Fruit fly (Drosophila melanogaster) whole organism, embryonic: ENCODE results near the gene CG1840.
A peak's percentile ranks its signal among the peaks of the same experiment; 100 is the strongest.

Experiments used
- ATbp ChIP-seq: fragments of 200-800 bp; sonication (Bioruptor generic); optimal IDR thresholded peaks from 2 replicates; lab custom pipeline; 2017; ENCODE audit warnings: missing biosample characterization, mild to moderate bottlenecking, missing genetic modification characterization, missing genetic modification reagents
- Abd-B ChIP-seq: fragments of 200-800 bp; sonication (Bioruptor generic); optimal IDR thresholded peaks from 2 replicates; lab custom pipeline; 2018; ENCODE audit warnings: missing biosample characterization, mild to moderate bottlenecking, missing genetic modification characterization, moderate library complexity
- Atf3 ChIP-seq: fragments of 200-800 bp; sonication (Bioruptor generic); optimal IDR thresholded peaks from 3 replicates; lab custom pipeline; 2016; ENCODE audit warnings: missing biosample characterization, missing genetic modification characterization
- BtbVII ChIP-seq: fragments of 200-800 bp; sonication (Bioruptor generic); optimal IDR thresholded peaks from 3 replicates; lab custom pipeline; 2017; ENCODE audit warnings: missing biosample characterization, mild to moderate bottlenecking, missing genetic modification characterization
- CG10274 ChIP-seq: fragments of 200-800 bp; sonication (Bioruptor generic); optimal IDR thresholded peaks from 3 replicates; lab custom pipeline; 2017; ENCODE audit warnings: missing biosample characterization, mild to moderate bottlenecking, missing genetic modification characterization
- CG10979 ChIP-seq: fragments of 200-800 bp; sonication (Bioruptor generic); optimal IDR thresholded peaks from 2 replicates; lab custom pipeline; 2018; ENCODE audit warnings: missing biosample characterization, mild to moderate bottlenecking, missing genetic modification characterization, moderate library complexity
- CG13775 ChIP-seq: fragments of 200-800 bp; sonication (Bioruptor generic); optimal IDR thresholded peaks from 3 replicates; lab custom pipeline; 2017; ENCODE audit warnings: missing biosample characterization, mild to moderate bottlenecking, missing genetic modification characterization
- CG14014 ChIP-seq: fragments of 200-800 bp; sonication (Bioruptor generic); IDR thresholded peaks from 2 replicates; pipeline ENCODE4 v1.3.6; 2022; ENCODE audit warnings: missing biosample characterization, missing genetic modification characterization
- CG14667 ChIP-seq: fragments of 200-800 bp; sonication (Bioruptor generic); IDR thresholded peaks from 2 replicates; pipeline ENCODE4 v1.3.6; 2022; ENCODE audit warnings: missing biosample characterization, missing genetic modification characterization
- CG18262 ChIP-seq: fragments of 200-800 bp; optimal IDR thresholded peaks from 3 replicates; lab custom pipeline; 2019; ENCODE audit warnings: missing biosample characterization, mild to moderate bottlenecking, missing genetic modification characterization, moderate library complexity
- CG18476 ChIP-seq: fragments of 200-800 bp; sonication (Bioruptor generic); optimal IDR thresholded peaks from 2 replicates; lab custom pipeline; 2016; ENCODE audit warnings: missing biosample characterization, mild to moderate bottlenecking, missing genetic modification characterization
- CG2129 ChIP-seq: fragments of 200-800 bp; sonication (Bioruptor generic); IDR thresholded peaks from 2 replicates; pipeline ENCODE4 v1.3.6; 2022; ENCODE audit warnings: missing biosample characterization, missing genetic modification characterization; ENCODE audit not compliant: partially characterized antibody
- CG3163 ChIP-seq: fragments of 200-800 bp; sonication (Bioruptor generic); optimal IDR thresholded peaks from 3 replicates; lab custom pipeline; 2016; ENCODE audit warnings: missing biosample characterization, missing genetic modification characterization
- CG32767 ChIP-seq: fragments of 200-800 bp; sonication (Bioruptor generic); IDR thresholded peaks from 2 replicates; pipeline ENCODE4 v1.3.6; 2022; ENCODE audit warnings: missing biosample characterization, missing genetic modification characterization
- CG3407 ChIP-seq: fragments of 200-800 bp; sonication (Bioruptor generic); optimal IDR thresholded peaks from 2 replicates; lab custom pipeline; 2018; ENCODE audit warnings: missing biosample characterization, mild to moderate bottlenecking, missing genetic modification characterization
- CG3847 ChIP-seq: fragments of 200-800 bp; sonication (Bioruptor generic); IDR thresholded peaks from 2 replicates; pipeline ENCODE4 v1.3.6; 2022; ENCODE audit warnings: missing biosample characterization, missing genetic modification characterization
- CG3995 ChIP-seq: fragments of 200-800 bp; sonication (Bioruptor generic); optimal IDR thresholded peaks from 3 replicates; lab custom pipeline; 2016; ENCODE audit warnings: missing biosample characterization, missing genetic modification characterization
- CG7745 ChIP-seq: fragments of 200-800 bp; sonication (Bioruptor generic); optimal IDR thresholded peaks from 2 replicates; lab custom pipeline; 2018; ENCODE audit warnings: missing biosample characterization, mild to moderate bottlenecking, missing genetic modification characterization, moderate library complexity
- CG7839 ChIP-seq: fragments of 200-800 bp; sonication (Bioruptor generic); optimal IDR thresholded peaks from 3 replicates; lab custom pipeline; 2018; ENCODE audit warnings: missing biosample characterization, mild to moderate bottlenecking, missing genetic modification characterization, moderate library complexity
- CG8388 ChIP-seq: fragments of 200-800 bp; sonication (Bioruptor generic); optimal IDR thresholded peaks from 2 replicates; lab custom pipeline; 2019; ENCODE audit warnings: missing biosample characterization, mild to moderate bottlenecking, missing genetic modification characterization, moderate library complexity
- CG9215 ChIP-seq: fragments of 200-800 bp; sonication (Bioruptor generic); IDR thresholded peaks from 2 replicates; pipeline ENCODE4 v1.3.6; 2022; ENCODE audit warnings: missing biosample characterization, missing genetic modification characterization
- D ChIP-seq, 2 experiments: fragments of 200-800 bp in 1 of 2; fragments of >200 bp in 1 of 2; sonication (Bioruptor generic) in 1 of 2; optimal IDR thresholded peaks; 2 replicates in 1 of 2; 3 replicates in 1 of 2; lab custom pipeline; 2017; ENCODE audit warnings: mild to moderate bottlenecking in 1 of 2, missing biosample characterization in 1 of 2, missing genetic modification characterization in 1 of 2, missing genetic modification reagents in 1 of 2
- H15 ChIP-seq: fragments of 200-800 bp; sonication (Bioruptor generic); IDR thresholded peaks from 3 replicates; pipeline ENCODE4 v1.3.6; 2022; ENCODE audit warnings: missing biosample characterization, missing genetic modification characterization
- HLH54F ChIP-seq: fragments of 200-800 bp; sonication (Bioruptor generic); optimal IDR thresholded peaks from 3 replicates; lab custom pipeline; 2016; ENCODE audit warnings: missing biosample characterization, missing genetic modification characterization
- Meics ChIP-seq: fragments of 200-800 bp; sonication (Bioruptor generic); optimal IDR thresholded peaks from 2 replicates; lab custom pipeline; 2017; ENCODE audit warnings: missing biosample characterization, mild to moderate bottlenecking, missing genetic modification characterization
- NC2β ChIP-seq: fragments of 200-800 bp; sonication (Bioruptor generic); optimal IDR thresholded peaks from 2 replicates; lab custom pipeline; 2016; ENCODE audit warnings: missing biosample characterization, missing genetic modification characterization
- Neu2 ChIP-seq: fragments of 200-800 bp; sonication (Bioruptor generic); optimal IDR thresholded peaks from 3 replicates; lab custom pipeline; 2016; ENCODE audit warnings: missing biosample characterization, missing genetic modification characterization, borderline replicate concordance
- Nf-YA ChIP-seq: fragments of 200-800 bp; sonication (Bioruptor generic); IDR thresholded peaks from 2 replicates; pipeline ENCODE4 v1.3.6; 2022; ENCODE audit warnings: missing biosample characterization, missing genetic modification characterization
- Pdp1 ChIP-seq, 2 experiments: fragments of 200-800 bp; sonication (Bioruptor generic); optimal IDR thresholded peaks; 3 replicates each; lab custom pipeline; 2016; ENCODE audit warnings: missing biosample characterization in 2 of 2, missing genetic modification characterization in 2 of 2, mild to moderate bottlenecking in 1 of 2, moderate library complexity in 1 of 2
- Rfx ChIP-seq: fragments of 200-800 bp; sonication (Bioruptor generic); IDR thresholded peaks from 2 replicates; pipeline ENCODE4 v1.3.6; 2022; ENCODE audit warnings: missing biosample characterization, missing genetic modification characterization
- Side ChIP-seq: fragments of 200-800 bp; sonication (Bioruptor generic); optimal IDR thresholded peaks from 2 replicates; lab custom pipeline; 2016; ENCODE audit warnings: missing biosample characterization, missing genetic modification characterization
- Ssrp ChIP-seq: fragments of 200-800 bp; sonication (Bioruptor generic); optimal IDR thresholded peaks from 2 replicates; lab custom pipeline; 2018; ENCODE audit warnings: missing biosample characterization, mild to moderate bottlenecking, missing genetic modification characterization, moderate library complexity
- Taf1 ChIP-seq: fragments of 200-800 bp; sonication (Bioruptor generic); IDR thresholded peaks from 2 replicates; pipeline ENCODE4 v1.3.6; 2022; ENCODE audit warnings: missing biosample characterization, missing genetic modification characterization
- Usf ChIP-seq: fragments of 200-800 bp; sonication (Bioruptor generic); optimal IDR thresholded peaks from 2 replicates; lab custom pipeline; 2017; ENCODE audit warnings: missing genotype, missing biosample characterization, missing genetic modification characterization
- btn ChIP-seq: fragments of 200-800 bp; sonication (Bioruptor generic); optimal IDR thresholded peaks from 2 replicates; lab custom pipeline; 2016; ENCODE audit warnings: missing biosample characterization, missing genetic modification characterization
- cato ChIP-seq: fragments of 200-800 bp; sonication (Bioruptor generic); optimal IDR thresholded peaks from 2 replicates; lab custom pipeline; 2016; ENCODE audit warnings: missing biosample characterization, missing genetic modification characterization, borderline replicate concordance
- crc ChIP-seq: fragments of 200-800 bp; sonication (Bioruptor generic); optimal IDR thresholded peaks from 2 replicates; lab custom pipeline; 2016; ENCODE audit warnings: missing biosample characterization, missing genetic modification characterization
- dm ChIP-seq: fragments of 200-800 bp; sonication (Bioruptor generic); optimal IDR thresholded peaks from 3 replicates; lab custom pipeline; 2016; ENCODE audit warnings: missing biosample characterization, missing genetic modification characterization
- dmrt11E ChIP-seq: fragments of 200-800 bp; sonication (Bioruptor generic); optimal IDR thresholded peaks from 3 replicates; lab custom pipeline; 2018; ENCODE audit warnings: missing biosample characterization, mild to moderate bottlenecking, missing genetic modification characterization, moderate library complexity
- en ChIP-seq: fragments of 200-800 bp; sonication (Bioruptor generic); optimal IDR thresholded peaks from 2 replicates; lab custom pipeline; 2016; ENCODE audit warnings: missing biosample characterization, missing genetic modification characterization
- fd3F ChIP-seq: fragments of 200-800 bp; sonication (Bioruptor generic); optimal IDR thresholded peaks from 2 replicates; lab custom pipeline; 2018; ENCODE audit warnings: missing biosample characterization, mild to moderate bottlenecking, missing genetic modification characterization, moderate library complexity
- her ChIP-seq: fragments of 200-800 bp; sonication (Bioruptor generic); optimal IDR thresholded peaks from 2 replicates; lab custom pipeline; 2016; ENCODE audit warnings: missing biosample characterization, missing genetic modification characterization
- kah ChIP-seq: fragments of 200-800 bp; sonication (Bioruptor generic); optimal IDR thresholded peaks from 2 replicates; lab custom pipeline; 2018; ENCODE audit warnings: missing biosample characterization, mild to moderate bottlenecking, missing genetic modification characterization
- mirr ChIP-seq: fragments of 200-800 bp; sonication (Bioruptor generic); optimal IDR thresholded peaks from 3 replicates; lab custom pipeline; 2018; ENCODE audit warnings: missing biosample characterization, mild to moderate bottlenecking, missing genetic modification characterization
- onecut ChIP-seq: fragments of 200-800 bp; sonication (Bioruptor generic); IDR thresholded peaks from 2 replicates; pipeline ENCODE4 v1.3.6; 2022; ENCODE audit warnings: missing biosample characterization, missing genetic modification characterization
- p53 ChIP-seq: fragments of 200-800 bp; sonication (Bioruptor generic); optimal IDR thresholded peaks from 2 replicates; lab custom pipeline; 2016; ENCODE audit warnings: missing biosample characterization, missing genetic modification characterization
- pita ChIP-seq: fragments of 200-800 bp; sonication (Bioruptor generic); optimal IDR thresholded peaks from 2 replicates; lab custom pipeline; 2017; ENCODE audit warnings: missing biosample characterization, mild to moderate bottlenecking, missing genetic modification characterization
- sisA ChIP-seq: fragments of 200-800 bp; sonication (Bioruptor generic); IDR thresholded peaks from 2 replicates; pipeline ENCODE4 v1.3.6; 2022; ENCODE audit warnings: missing biosample characterization, missing genetic modification characterization
- stc ChIP-seq: fragments of 200-800 bp; sonication (Bioruptor generic); IDR thresholded peaks from 2 replicates; pipeline ENCODE4 v1.3.6; 2022; ENCODE audit warnings: missing biosample characterization, missing genetic modification characterization
- sug ChIP-seq: fragments of 200-800 bp; optimal IDR thresholded peaks from 2 replicates; lab custom pipeline; 2019; ENCODE audit warnings: missing biosample characterization, mild to moderate bottlenecking, missing genetic modification characterization, moderate library complexity

Gene CG1840

DNA sequence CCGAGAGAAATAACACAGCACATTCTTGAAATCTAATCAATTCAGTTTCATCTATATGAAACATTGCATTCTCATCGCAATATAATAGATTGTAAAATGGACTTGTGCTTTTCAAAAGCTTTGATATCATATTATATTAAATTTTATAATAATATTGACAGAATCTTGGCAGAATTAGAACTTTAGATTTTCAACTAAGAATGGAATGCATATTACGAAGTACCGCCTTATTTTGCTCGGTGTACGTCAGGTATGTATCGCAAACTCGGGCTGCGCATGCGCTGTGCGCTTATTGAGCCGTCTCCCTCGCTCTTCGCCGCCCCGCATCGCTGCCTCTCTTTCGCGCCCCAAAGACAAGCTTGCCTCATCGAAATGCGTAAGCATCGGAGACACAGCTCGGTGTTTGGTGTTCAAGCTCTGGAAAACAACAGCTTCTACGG is 27.0 kb downstream of the CG1840 start (continued):
- TF ChIP-seq CG14667 (GFP tag; lab: Robert Waterston, UW): peak; percentile 78
- peak; percentile 76; the same call in 2 of the 3 replicates for TF ChIP-seq H15 (GFP tag; lab: Robert Waterston, UW)
- TF ChIP-seq p53 (GFP tag; lab: Kevin White, UChicago): no peak
- peak; percentile 95 for TF ChIP-seq CG7839
- TF ChIP-seq CG13775 (GFP tag; lab: Kevin White, UChicago): peak; percentile 90
- TF ChIP-seq CG9215 (GFP tag; lab: Robert Waterston, UW): peak; percentile 84
- TF ChIP-seq Ssrp (tag; lab: Kevin White, UChicago): peak; percentile 93
- peak; percentile 59; the same call in 1 of the 2 replicates for TF ChIP-seq Taf1 (GFP tag; lab: Robert Waterston, UW)
- TF ChIP-seq pita (GFP tag; lab: Kevin White, UChicago): no peak
- peak; percentile 85 for TF ChIP-seq fd3F (GFP tag; lab: Kevin White, UChicago)
- TF ChIP-seq NC2β: no peak
- TF ChIP-seq her (GFP tag; lab: Kevin White, UChicago): no peak
- TF ChIP-seq dm: no peak
- peak; percentile 90 for TF ChIP-seq Meics (GFP tag; lab: Kevin White, UChicago)
- TF ChIP-seq CG10979 (tag; lab: Kevin White, UChicago): peak; percentile 95
- TF ChIP-seq Atf3 (GFP tag; lab: Kevin White, UChicago): no peak
- no peak for TF ChIP-seq btn
- peak; percentile 92 for TF ChIP-seq Abd-B (GFP tag; lab: Kevin White, UChicago)
- peak; percentile 79 for TF ChIP-seq onecut
- no peak for TF ChIP-seq CG3163 (GFP tag; lab: Kevin White, UChicago)
- no peak for TF ChIP-seq Neu2 (GFP tag; lab: Kevin White, UChicago)
- peak; percentile 87 for TF ChIP-seq Usf (GFP tag; lab: Kevin White, UChicago)
- TF ChIP-seq en (GFP tag; lab: Kevin White, UChicago): no peak
- TF ChIP-seq crc (GFP tag; lab: Kevin White, UChicago): no peak
- TF ChIP-seq CG8388 (GFP tag; lab: Kevin White, UChicago): peak; percentile 89
- peak; percentile 93 for TF ChIP-seq CG32767 (GFP tag; lab: Robert Waterston, UW)
- TF ChIP-seq CG18476 (GFP tag; lab: Kevin White, UChicago): peak; percentile 54
- peak; percentile 48 for TF ChIP-seq mirr (GFP tag; lab: Kevin White, UChicago)
- peak; percentile 96 for TF ChIP-seq dmrt11E
- TF ChIP-seq sug (tag; lab: Kevin White, UChicago): peak; percentile 90
- TF ChIP-seq Nf-YA (GFP tag; lab: Robert Waterston, UW): 0 out of 2 replicates have a peak, but pooled peaks have one; percentile 28
- peak; percentile 88 for TF ChIP-seq stc (GFP tag; lab: Robert Waterston, UW)
- no peak for TF ChIP-seq D (optimal IDR thresholded peaks at IDR 0.05; lab: Kevin White, UChicago)
- TF ChIP-seq D (GFP tag; optimal IDR thresholded peaks at IDR 0.05; lab: Kevin White, UChicago): peak; percentile 88
- peak; percentile 64 for TF ChIP-seq CG10274
- peak; percentile 29 for TF ChIP-seq cato (GFP tag; lab: Kevin White, UChicago)
- TF ChIP-seq kah (GFP tag; lab: Kevin White, UChicago): peak; percentile 79
- TF ChIP-seq HLH54F (GFP tag; lab: Kevin White, UChicago): no peak
- TF ChIP-seq CG2129: no peak
- peak; percentile 25 for TF ChIP-seq CG3995 (GFP tag; lab: Kevin White, UChicago)
- TF ChIP-seq Pdp1 (GFP tag; optimal IDR thresholded peaks at IDR 0.05; lab: Kevin White, UChicago): no peak
- peak; percentile 88 for TF ChIP-seq Rfx
- no peak for TF ChIP-seq Side (GFP tag; lab: Kevin White, UChicago)
- TF ChIP-seq ATbp (GFP tag; lab: Kevin White, UChicago): peak; percentile 89
- TF ChIP-seq CG7745: no peak
- TF ChIP-seq CG3847: peak; percentile 77
- TF ChIP-seq CG18262: peak; percentile 96
- peak; percentile 82 for TF ChIP-seq CG3407 (GFP tag; lab: Kevin White, UChicago)
- peak; percentile 85 for TF ChIP-seq BtbVII
- TF ChIP-seq CG14014 (GFP tag; lab: Robert Waterston, UW): peak; percentile 86
- peak; percentile 79 for TF ChIP-seq sisA (GFP tag; lab: Robert Waterston, UW)
